Worm (Caenorhabditis elegans): ENCODE results near the gene trx-5.

ce11 chrV:1495752-1496151 lies 38.5 kb downstream of the trx-5 start:
- TF ChIP-seq lin-35 (GFP tag; optimal IDR thresholded peaks at IDR 0.05): no peak
- no peak for TF ChIP-seq mcd-1 (GFP tag; IDR thresholded peaks at IDR 0.05)
- TF ChIP-seq mel-28 (tag; optimal IDR thresholded peaks at IDR 0.05; ENCODE audit: borderline replicate concordance): no peak
- TF ChIP-seq ama-1 (optimal IDR thresholded peaks at IDR 0.05): no peak
- no peak for TF ChIP-seq ama-1 (GFP tag; optimal IDR thresholded peaks at IDR 0.05)
